Worm (Caenorhabditis elegans) whole organism, young adult: ENCODE measurements around the gene T14B4.1.
A peak's percentile ranks its signal among the peaks of the same experiment; 100 is the strongest.

Source experiments
- B0035.1 ChIP-seq: sonication (generic microtip); optimal IDR thresholded peaks from 2 replicates; lab custom pipeline; 2016; ENCODE audit warnings: missing genetic modification characterization, mild to moderate bottlenecking, missing compliant biosample characterization, missing genotype, missing genetic modification reagents
- B0261.1 ChIP-seq: sonication (generic microtip); optimal IDR thresholded peaks from 2 replicates; lab custom pipeline; 2016; ENCODE audit warnings: mild to moderate bottlenecking, missing genetic modification characterization, moderate library complexity, missing compliant biosample characterization
- F10E7.11 ChIP-seq: sonication (generic microtip); optimal IDR thresholded peaks from 2 replicates; lab custom pipeline; 2017; ENCODE audit warnings: mild to moderate bottlenecking, missing genetic modification characterization, moderate library complexity, missing compliant biosample characterization
- F33H1.4 ChIP-seq: fragments of 200-800 bp; sonication (Bioruptor generic); IDR thresholded peaks from 2 replicates; pipeline ENCODE4 v1.3.6; 2022; ENCODE audit warnings: missing genetic modification reagents, missing genetic modification characterization, missing compliant biosample characterization
- F37B4.10 ChIP-seq: fragments of 200-800 bp; sonication (Bioruptor generic); IDR thresholded peaks from 2 replicates; pipeline ENCODE4 v1.3.6; 2022; ENCODE audit warnings: missing genetic modification characterization, missing compliant biosample characterization
- F39B2.1 ChIP-seq: fragments of 200-800 bp; sonication (Bioruptor generic); IDR thresholded peaks from 2 replicates; pipeline ENCODE4 v1.3.6; 2022; ENCODE audit warnings: missing genetic modification reagents, missing genetic modification characterization, missing compliant biosample characterization
- F57C9.4 ChIP-seq: sonication (generic microtip); optimal IDR thresholded peaks from 2 replicates; lab custom pipeline; 2017; ENCODE audit warnings: mild to moderate bottlenecking, missing genetic modification characterization, missing compliant biosample characterization
- T07F8.4 ChIP-seq: sonication (generic microtip); optimal IDR thresholded peaks from 2 replicates; lab custom pipeline; 2016; ENCODE audit warnings: mild to moderate bottlenecking, missing genetic modification characterization, moderate library complexity, missing compliant biosample characterization
- T26A5.8 ChIP-seq: sonication (generic microtip); optimal IDR thresholded peaks from 2 replicates; lab custom pipeline; 2016; ENCODE audit warnings: missing genetic modification characterization, missing compliant biosample characterization
- Y67H2A.10 ChIP-seq: fragments of 200-800 bp; sonication (Bioruptor generic); conservative IDR thresholded peaks from 2 replicates; pipeline ENCODE4 v1.3.6; 2022; ENCODE audit warnings: missing genetic modification reagents, missing genetic modification characterization, missing compliant biosample characterization
- akir-1 ChIP-seq: fragments of 200-800 bp; sonication (Bioruptor generic); optimal IDR thresholded peaks from 2 replicates; lab custom pipeline; 2018; ENCODE audit warnings: mild to moderate bottlenecking, missing genetic modification characterization, moderate library complexity, missing compliant biosample characterization
- athp-1 ChIP-seq: sonication (generic microtip); optimal IDR thresholded peaks from 2 replicates; lab custom pipeline; 2017; ENCODE audit warnings: mild to moderate bottlenecking, missing genetic modification characterization, missing compliant biosample characterization
- attf-6 ChIP-seq: fragments of 200-800 bp; sonication (Bioruptor generic); IDR thresholded peaks from 2 replicates; pipeline ENCODE4 v1.3.6; 2022; ENCODE audit warnings: missing genetic modification reagents, missing genetic modification characterization, missing compliant biosample characterization
- bed-2 ChIP-seq: fragments of 200-800 bp; sonication (Bioruptor generic); IDR thresholded peaks from 2 replicates; pipeline ENCODE4 v1.3.6; 2022; ENCODE audit warnings: missing genetic modification reagents, missing genetic modification characterization, missing compliant biosample characterization
- ceh-100 ChIP-seq: fragments of 200-800 bp; sonication (Bioruptor generic); IDR thresholded peaks from 2 replicates; pipeline ENCODE4 v1.3.6; 2022; ENCODE audit warnings: missing genetic modification reagents, missing genetic modification characterization, missing compliant biosample characterization
- ceh-27 ChIP-seq: fragments of 200-800 bp; sonication (Bioruptor generic); optimal IDR thresholded peaks from 2 replicates; lab custom pipeline; 2018; ENCODE audit warnings: mild to moderate bottlenecking, missing genetic modification characterization, moderate library complexity, missing compliant biosample characterization
- ceh-40 ChIP-seq: fragments of 200-800 bp; sonication (Bioruptor generic); IDR thresholded peaks from 2 replicates; pipeline ENCODE4 v1.3.6; 2022; ENCODE audit warnings: missing genetic modification characterization, missing compliant biosample characterization
- ceh-91 ChIP-seq: fragments of 200-800 bp; sonication (Bioruptor generic); IDR thresholded peaks from 2 replicates; pipeline ENCODE4 v1.3.6; 2022; ENCODE audit warnings: missing genetic modification reagents, missing genetic modification characterization, missing compliant biosample characterization
- chd-7 ChIP-seq: sonication (generic microtip); optimal IDR thresholded peaks from 2 replicates; lab custom pipeline; 2016; ENCODE audit warnings: mild to moderate bottlenecking, missing genetic modification characterization, moderate library complexity, missing compliant biosample characterization
- efl-1 ChIP-seq: fragments of 150-350 bp; optimal IDR thresholded peaks from 2 replicates; lab custom pipeline; 2014; ENCODE audit warnings: missing biosample characterization, missing genetic modification reagents, missing genetic modification characterization
- egrh-3 ChIP-seq: fragments of 200-800 bp; sonication (Bioruptor generic); IDR thresholded peaks from 2 replicates; pipeline ENCODE4 v1.3.6; 2022; ENCODE audit warnings: missing genetic modification reagents, missing genetic modification characterization, missing compliant biosample characterization
- fkh-3 ChIP-seq: sonication (generic microtip); optimal IDR thresholded peaks from 2 replicates; lab custom pipeline; 2016; ENCODE audit warnings: mild to moderate bottlenecking, missing genetic modification characterization, missing compliant biosample characterization
- hmg-1.2 ChIP-seq: fragments of 200-800 bp; sonication (Bioruptor generic); IDR thresholded peaks from 2 replicates; pipeline ENCODE4 v1.3.6; 2022; ENCODE audit warnings: missing genetic modification reagents, missing genetic modification characterization, missing compliant biosample characterization
- hsf-1 ChIP-seq: fragments of 200-800 bp; sonication (Bioruptor generic); IDR thresholded peaks from 2 replicates; pipeline ENCODE4 v1.3.6; 2022; ENCODE audit warnings: missing genetic modification reagents, missing genetic modification characterization, missing compliant biosample characterization
- lin-26 ChIP-seq: fragments of 200-800 bp; sonication (Bioruptor generic); IDR thresholded peaks from 2 replicates; pipeline ENCODE4 v1.3.6; 2022; ENCODE audit warnings: missing genetic modification reagents, missing genetic modification characterization, missing compliant biosample characterization
- lin-35 ChIP-seq, 3 experiments: fragments of 150-350 bp in 2 of 3; sonication (generic microtip) in 1 of 3; optimal IDR thresholded peaks; 2 replicates each; lab custom pipeline; 2014 to 2018; ENCODE audit warnings: missing biosample characterization in 3 of 3, missing genetic modification characterization in 3 of 3, missing genetic modification reagents in 3 of 3
- lin-40 ChIP-seq: sonication (generic microtip); optimal IDR thresholded peaks from 2 replicates; lab custom pipeline; 2016; ENCODE audit warnings: missing genetic modification characterization, mild to moderate bottlenecking, missing compliant biosample characterization, missing genotype, missing genetic modification reagents
- lsl-1 ChIP-seq: fragments of 200-800 bp; sonication (Bioruptor generic); optimal IDR thresholded peaks from 2 replicates; lab custom pipeline; 2018; ENCODE audit warnings: mild to moderate bottlenecking, missing genetic modification characterization, moderate library complexity, missing compliant biosample characterization
- madf-6 ChIP-seq: fragments of 200-800 bp; sonication (Bioruptor generic); IDR thresholded peaks from 2 replicates; pipeline ENCODE4 v1.3.6; 2022; ENCODE audit warnings: missing genetic modification reagents, missing genetic modification characterization, missing compliant biosample characterization
- mcd-1 ChIP-seq: fragments of 200-800 bp; sonication (Bioruptor generic); IDR thresholded peaks from 2 replicates; pipeline ENCODE4 v1.3.6; 2022; ENCODE audit warnings: missing genetic modification reagents, missing genetic modification characterization, missing compliant biosample characterization
- mes-4 ChIP-seq: sonication (generic microtip); optimal IDR thresholded peaks from 2 replicates; lab custom pipeline; 2016; ENCODE audit warnings: missing genotype, missing genetic modification characterization, missing compliant biosample characterization
- mxl-1 ChIP-seq: sonication (generic microtip); optimal IDR thresholded peaks from 2 replicates; lab custom pipeline; 2016; ENCODE audit warnings: missing genetic modification characterization, missing compliant biosample characterization
- nfya-1 ChIP-seq: sonication (generic microtip); optimal IDR thresholded peaks from 2 replicates; lab custom pipeline; 2017; ENCODE audit warnings: antibody characterized with exemption, missing compliant biosample characterization, missing genetic modification characterization, borderline replicate concordance; ENCODE audit not compliant: insufficient read depth
- nfya-2 ChIP-seq: fragments of 200-800 bp; sonication (Bioruptor generic); IDR thresholded peaks from 2 replicates; pipeline ENCODE4 v1.3.6; 2022; ENCODE audit warnings: missing genetic modification reagents, missing genetic modification characterization, missing compliant biosample characterization
- nfyb-1 ChIP-seq: fragments of 200-800 bp; sonication (Bioruptor generic); IDR thresholded peaks from 2 replicates; pipeline ENCODE4 v1.3.6; 2022; ENCODE audit warnings: missing genetic modification reagents, missing genetic modification characterization, missing compliant biosample characterization
- pha-4 ChIP-seq: fragments of 150-350 bp; sonication (generic microtip); optimal IDR thresholded peaks from 2 replicates; lab custom pipeline; 2014; ENCODE audit warnings: missing biosample characterization, missing genetic modification reagents, missing genetic modification characterization
- rcor-1 ChIP-seq: fragments of 200-800 bp; sonication (Bioruptor generic); IDR thresholded peaks from 2 replicates; pipeline ENCODE4 v1.3.6; 2022; ENCODE audit warnings: missing genetic modification reagents, missing genetic modification characterization, missing compliant biosample characterization
- sdz-38 ChIP-seq: sonication (generic microtip); optimal IDR thresholded peaks from 2 replicates; lab custom pipeline; 2016; ENCODE audit warnings: missing genotype, missing genetic modification characterization, missing compliant biosample characterization
- sea-2 ChIP-seq: fragments of 200-800 bp; sonication (Bioruptor generic); IDR thresholded peaks from 2 replicates; pipeline ENCODE4 v1.3.6; 2022; ENCODE audit warnings: missing genetic modification characterization, missing compliant biosample characterization
- snpc-1.1 ChIP-seq: sonication (generic microtip); optimal IDR thresholded peaks from 2 replicates; lab custom pipeline; 2017; ENCODE audit warnings: missing genetic modification characterization, mild to moderate bottlenecking, missing compliant biosample characterization, antibody characterized with exemption, moderate library complexity, missing genotype, missing genetic modification reagents; ENCODE audit not compliant: insufficient read depth
- snpc-3.4 ChIP-seq: sonication (generic microtip); optimal IDR thresholded peaks from 2 replicates; lab custom pipeline; 2017; ENCODE audit warnings: missing genetic modification characterization, mild to moderate bottlenecking, missing compliant biosample characterization, antibody characterized with exemption, moderate library complexity, missing genotype, missing genetic modification reagents
- tbp1 ChIP-seq: fragments of 200-800 bp; sonication (Bioruptor generic); optimal IDR thresholded peaks from 2 replicates; lab custom pipeline; 2018; ENCODE audit warnings: mild to moderate bottlenecking, missing genetic modification characterization, missing compliant biosample characterization
- unc-130 ChIP-seq: sonication (generic microtip); optimal IDR thresholded peaks from 2 replicates; lab custom pipeline; 2016; ENCODE audit warnings: missing genetic modification reagents, missing genetic modification characterization, missing compliant biosample characterization
- xnd-1 ChIP-seq: sonication (generic microtip); optimal IDR thresholded peaks from 2 replicates; lab custom pipeline; 2016; ENCODE audit warnings: missing genotype, missing genetic modification reagents, missing genetic modification characterization, missing compliant biosample characterization
- zim-3 ChIP-seq: sonication (generic microtip); optimal IDR thresholded peaks from 2 replicates; lab custom pipeline; 2017; ENCODE audit warnings: mild to moderate bottlenecking, missing genetic modification characterization, moderate library complexity, missing compliant biosample characterization
- ztf-18 ChIP-seq: sonication (generic microtip); optimal IDR thresholded peaks from 2 replicates; lab custom pipeline; 2016; ENCODE audit warnings: missing genotype, mild to moderate bottlenecking, missing genetic modification characterization, missing compliant biosample characterization
- ztf-28 ChIP-seq: fragments of 200-800 bp; sonication (Bioruptor generic); IDR thresholded peaks from 2 replicates; pipeline ENCODE4 v1.3.6; 2022; ENCODE audit warnings: missing genetic modification reagents, missing genetic modification characterization, missing compliant biosample characterization

The T14B4.1 gene

DNA sequence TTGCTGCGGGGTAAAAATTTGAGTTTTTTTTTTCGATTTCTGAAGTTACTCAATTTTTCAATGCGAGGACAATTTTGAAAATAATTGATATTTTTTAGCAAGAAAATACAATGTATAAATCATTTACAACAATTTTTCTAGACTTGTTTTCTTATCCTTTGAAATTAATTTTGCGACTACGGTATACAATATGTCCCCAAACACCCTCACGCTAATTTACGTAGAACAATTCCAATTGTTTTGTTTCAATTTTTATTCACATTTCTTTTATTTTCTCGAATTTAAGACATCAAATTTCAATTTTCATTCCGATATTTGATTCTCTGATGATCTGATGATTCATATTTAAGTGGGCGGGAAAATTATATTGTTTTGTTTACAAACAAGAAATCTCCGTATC is 45.3 kb downstream of the T14B4.1 start (continued):
- no peak for TF ChIP-seq akir-1 (GFP tag; lab: Kevin White, UChicago)
- peak; percentile 91 for TF ChIP-seq madf-6 (GFP tag; lab: Robert Waterston, UW)
- no peak for TF ChIP-seq ceh-27 (GFP tag; lab: Kevin White, UChicago)
- no peak for TF ChIP-seq pha-4 (tag; lab: Kevin White, UChicago)
- no peak for TF ChIP-seq F39B2.1 (GFP tag; lab: Robert Waterston, UW)
- no peak for TF ChIP-seq B0035.1 (tag; lab: Kevin White, UChicago)
- TF ChIP-seq lsl-1 (GFP tag; lab: Kevin White, UChicago), result peak; percentile 81
- TF ChIP-seq ztf-28, result no peak
- TF ChIP-seq ztf-18 (tag; lab: Kevin White, UChicago), result no peak
- peak; percentile 48 for TF ChIP-seq efl-1
- TF ChIP-seq chd-7 (tag; lab: Kevin White, UChicago), result no peak

DNA sequence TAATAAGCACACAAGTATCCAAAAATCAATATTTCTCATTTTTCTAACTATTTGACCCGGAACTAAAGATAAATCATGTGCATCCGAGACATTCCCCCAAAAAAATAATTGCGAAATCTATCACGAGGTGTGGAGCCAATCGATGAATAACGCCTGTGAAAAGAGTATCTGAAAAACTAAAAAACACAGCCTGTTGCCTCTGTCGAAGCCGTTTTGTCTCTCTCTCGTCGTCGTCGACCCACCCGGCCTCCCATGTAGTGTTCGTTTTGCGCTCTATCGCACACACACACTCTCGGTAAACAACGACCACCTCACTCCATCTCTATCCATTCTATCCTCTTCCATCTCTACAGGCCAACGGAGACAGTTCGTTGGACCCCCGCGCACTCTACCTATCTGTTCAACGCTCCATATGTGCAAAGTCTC is 46.0 kb downstream of the T14B4.1 start:
- TF ChIP-seq xnd-1 (no peak), T07F8.4 (no peak), hmg-1.2 (GFP tag; lab: Robert Waterston, UW) (peak; percentile 45), mxl-1 (tag; lab: Kevin White, UChicago) (no peak), nfya-2 (GFP tag; lab: Robert Waterston, UW) (no peak), snpc-3.4 (tag; lab: Kevin White, UChicago) (no peak), fkh-3 (tag; lab: Kevin White, UChicago) (no peak), T26A5.8 (tag; lab: Kevin White, UChicago) (no peak), ceh-27 (GFP tag; lab: Kevin White, UChicago) (peak; percentile 76), mes-4 (no peak), efl-1 (no peak), lin-26 (GFP tag; lab: Robert Waterston, UW) (0 out of 2 replicates have a peak, but pooled peaks have one; percentile 44), rcor-1 (GFP tag; lab: Robert Waterston, UW) (no peak), zim-3 (tag; lab: Kevin White, UChicago) (no peak), nfyb-1 (GFP tag; lab: Robert Waterston, UW) (peak; percentile 82), tbp1 (GFP tag; lab: Kevin White, UChicago) (peak; percentile 26), F57C9.4 (tag; lab: Kevin White, UChicago) (no peak), B0035.1 (tag; lab: Kevin White, UChicago) (no peak), Y67H2A.10 (GFP tag; lab: Robert Waterston, UW) (0 out of 2 replicates have a peak, but pooled peaks have one; percentile 58), lsl-1 (GFP tag; lab: Kevin White, UChicago) (no peak), ztf-28 (no peak), F33H1.4 (GFP tag; lab: Robert Waterston, UW) (no peak), ceh-91 (GFP tag; lab: Robert Waterston, UW) (no peak), athp-1 (no peak), pha-4 (tag; lab: Kevin White, UChicago) (no peak), nfya-1 (tag; lab: Kevin White, UChicago) (no peak), attf-6 (GFP tag; lab: Robert Waterston, UW) (no peak), lin-35 (GFP tag; optimal IDR thresholded peaks at IDR 0.05; lab: Kevin White, UChicago) (peak in 1 of 3 experiments; percentile 41), ceh-40 (no peak), sea-2 (GFP tag; lab: Robert Waterston, UW) (no peak), unc-130 (GFP tag; lab: Kevin White, UChicago) (no peak), B0261.1 (tag; lab: Kevin White, UChicago) (no peak), madf-6 (GFP tag; lab: Robert Waterston, UW) (no peak), F10E7.11 (no peak), egrh-3 (GFP tag; lab: Robert Waterston, UW) (no peak), bed-2 (GFP tag; lab: Robert Waterston, UW) (no peak), hsf-1 (no peak), F37B4.10 (GFP tag; lab: Robert Waterston, UW) (no peak), lin-40 (tag; lab: Kevin White, UChicago) (peak; percentile 23), ceh-100 (GFP tag; lab: Robert Waterston, UW) (no peak), mcd-1 (peak; percentile 70), snpc-1.1 (tag; lab: Kevin White, UChicago) (no peak), sdz-38 (tag; lab: Kevin White, UChicago) (no peak)
